Fruit fly (Drosophila melanogaster) whole organism, embryonic: Measurements from ENCODE around the gene CG4230.

ENCODE experiments used
- B-H1 ChIP-seq: fragments of 200-800 bp; sonication (Bioruptor generic); IDR thresholded peaks from 3 replicates; pipeline ENCODE4 v1.3.6; 2022; ENCODE audit warnings: missing biosample characterization, missing genetic modification characterization
- BtbVII ChIP-seq: fragments of 200-800 bp; sonication (Bioruptor generic); optimal IDR thresholded peaks from 3 replicates; lab custom pipeline; 2017; ENCODE audit warnings: missing biosample characterization, mild to moderate bottlenecking, missing genetic modification characterization
- CG10321 ChIP-seq: fragments of 200-800 bp; sonication (Bioruptor generic); IDR thresholded peaks from 2 replicates; pipeline ENCODE4 v1.3.6; 2022; ENCODE audit warnings: missing biosample characterization, missing genetic modification characterization
- CG10543 ChIP-seq: fragments of 200-800 bp; sonication (Bioruptor generic); optimal IDR thresholded peaks from 3 replicates; lab custom pipeline; 2017; ENCODE audit warnings: missing biosample characterization, mild to moderate bottlenecking, missing genetic modification characterization, moderate library complexity
- CG11695 ChIP-seq: fragments of 200-800 bp; sonication (Bioruptor generic); IDR thresholded peaks from 3 replicates; pipeline ENCODE4 v1.3.6; 2022; ENCODE audit warnings: missing biosample characterization, missing genetic modification characterization
- CG11723 ChIP-seq: fragments of 200-800 bp; sonication (Bioruptor generic); optimal IDR thresholded peaks from 2 replicates; lab custom pipeline; 2017; ENCODE audit warnings: missing biosample characterization, mild to moderate bottlenecking, missing genetic modification characterization
- CG1233 ChIP-seq: fragments of 200-800 bp; sonication (Bioruptor generic); optimal IDR thresholded peaks from 4 replicates; lab custom pipeline; 2018; ENCODE audit warnings: missing biosample characterization, mild to moderate bottlenecking, missing genetic modification characterization
- CG12659 ChIP-seq: fragments of 200-800 bp; sonication (Bioruptor generic); optimal IDR thresholded peaks from 3 replicates; lab custom pipeline; 2017; ENCODE audit warnings: mild to moderate bottlenecking, missing biosample characterization, missing genetic modification reagents, missing genetic modification characterization
- CG13287 ChIP-seq: fragments of 200-800 bp; sonication (Bioruptor generic); IDR thresholded peaks from 2 replicates; pipeline ENCODE4 v1.3.6; 2022; ENCODE audit warnings: missing biosample characterization, missing genetic modification characterization; ENCODE audit not compliant: partially characterized antibody
- CG13894 ChIP-seq: fragments of 200-800 bp; sonication (Bioruptor generic); optimal IDR thresholded peaks from 3 replicates; lab custom pipeline; 2018; ENCODE audit warnings: missing biosample characterization, mild to moderate bottlenecking, missing genetic modification characterization, moderate library complexity
- CG1603 ChIP-seq: fragments of 200-800 bp; sonication (Bioruptor generic); optimal IDR thresholded peaks from 2 replicates; lab custom pipeline; 2019; ENCODE audit warnings: missing biosample characterization, mild to moderate bottlenecking, missing genetic modification characterization, moderate library complexity
- CG17361 ChIP-seq: fragments of 200-800 bp; sonication (Bioruptor generic); IDR thresholded peaks from 3 replicates; pipeline ENCODE4 v1.3.6; 2022; ENCODE audit warnings: missing biosample characterization, missing genetic modification characterization
- CG17568 ChIP-seq: fragments of 200-800 bp; sonication (Bioruptor generic); optimal IDR thresholded peaks from 2 replicates; lab custom pipeline; 2018; ENCODE audit warnings: missing biosample characterization, mild to moderate bottlenecking, missing genetic modification characterization, moderate library complexity
- CG17612 ChIP-seq: fragments of 200-800 bp; sonication (Bioruptor generic); IDR thresholded peaks from 2 replicates; pipeline ENCODE4 v1.3.6; 2022; ENCODE audit warnings: missing biosample characterization, missing genetic modification characterization
- CG18619 ChIP-seq: fragments of 200-800 bp; sonication (Bioruptor generic); optimal IDR thresholded peaks from 3 replicates; lab custom pipeline; 2017; ENCODE audit warnings: missing biosample characterization, mild to moderate bottlenecking, missing genetic modification characterization
- CG2120 ChIP-seq: fragments of 200-800 bp; sonication (Bioruptor generic); optimal IDR thresholded peaks from 3 replicates; lab custom pipeline; 2016; ENCODE audit warnings: missing biosample characterization, missing genetic modification characterization
- CG2678 ChIP-seq: fragments of 200-800 bp; sonication (Bioruptor generic); optimal IDR thresholded peaks from 3 replicates; lab custom pipeline; 2019; ENCODE audit warnings: missing biosample characterization, mild to moderate bottlenecking, missing genetic modification characterization, moderate library complexity
- CG2889 ChIP-seq: fragments of 200-800 bp; sonication (Bioruptor generic); IDR thresholded peaks from 3 replicates; pipeline ENCODE4 v1.3.6; 2022; ENCODE audit warnings: missing biosample characterization, missing genetic modification characterization
- CG34224 ChIP-seq: fragments of 200-800 bp; sonication (Bioruptor generic); IDR thresholded peaks from 3 replicates; pipeline ENCODE4 v1.3.6; 2022; ENCODE audit warnings: missing biosample characterization, missing genetic modification characterization; ENCODE audit not compliant: partially characterized antibody
- CG4282 ChIP-seq: fragments of 200-800 bp; sonication (Bioruptor generic); optimal IDR thresholded peaks from 2 replicates; lab custom pipeline; 2016; ENCODE audit warnings: missing biosample characterization, missing genetic modification characterization
- CG4820 ChIP-seq: fragments of 200-800 bp; sonication (Bioruptor generic); optimal IDR thresholded peaks from 3 replicates; lab custom pipeline; 2016; ENCODE audit warnings: missing biosample characterization, missing genetic modification characterization
- CG7372 ChIP-seq: fragments of 200-800 bp; sonication (Bioruptor generic); IDR thresholded peaks from 2 replicates; pipeline ENCODE4 v1.3.6; 2022; ENCODE audit warnings: missing biosample characterization, missing genetic modification characterization
- CG7786 ChIP-seq: fragments of 200-800 bp; sonication (Bioruptor generic); optimal IDR thresholded peaks from 2 replicates; lab custom pipeline; 2016; ENCODE audit warnings: missing biosample characterization, missing genetic modification characterization
- CG8089 ChIP-seq: fragments of 200-800 bp; sonication (Bioruptor generic); optimal IDR thresholded peaks from 3 replicates; lab custom pipeline; 2016; ENCODE audit warnings: missing biosample characterization, missing genetic modification characterization
- CG8290 ChIP-seq, 3 experiments: fragments of 200-800 bp; sonication (Bioruptor generic); optimal IDR thresholded peaks; 2 replicates each; lab custom pipeline; 2016 to 2019; ENCODE audit warnings: missing biosample characterization in 3 of 3, missing genetic modification characterization in 3 of 3, mild to moderate bottlenecking in 2 of 3, moderate library complexity in 1 of 3
- Elba2 ChIP-seq: fragments of 200-800 bp; sonication (Bioruptor generic); optimal IDR thresholded peaks from 3 replicates; lab custom pipeline; 2016; ENCODE audit warnings: missing biosample characterization, missing genetic modification characterization
- Hsf ChIP-seq: fragments of 200-800 bp; sonication (Bioruptor generic); optimal IDR thresholded peaks from 3 replicates; lab custom pipeline; 2016; ENCODE audit warnings: missing biosample characterization, missing genetic modification characterization
- Jarid2 ChIP-seq: fragments of 200-800 bp; sonication (Bioruptor generic); optimal IDR thresholded peaks from 3 replicates; lab custom pipeline; 2017; ENCODE audit warnings: mild to moderate bottlenecking, missing biosample characterization, missing genetic modification reagents, missing genetic modification characterization
- Kr ChIP-seq: fragments of 200-800 bp; sonication (Bioruptor generic); optimal IDR thresholded peaks from 2 replicates; lab custom pipeline; 2017; ENCODE audit warnings: missing biosample characterization, mild to moderate bottlenecking, missing genetic modification characterization
- Med ChIP-seq: fragments of 200-800 bp; sonication (Bioruptor generic); peaks from one replicate; lab custom pipeline; 2016; ENCODE audit warnings: missing biosample characterization, missing genetic modification characterization, mild to moderate bottlenecking, inconsistent platforms, moderate library complexity
- Mrtf ChIP-seq: fragments of 200-800 bp; sonication (Bioruptor generic); IDR thresholded peaks from 3 replicates; pipeline ENCODE4 v1.3.6; 2022; ENCODE audit warnings: missing biosample characterization, missing genetic modification characterization
- Nf-YC ChIP-seq: fragments of 200-800 bp; optimal IDR thresholded peaks from 3 replicates; lab custom pipeline; 2019; ENCODE audit warnings: missing biosample characterization, mild to moderate bottlenecking, missing genetic modification characterization, moderate library complexity
- PHDP ChIP-seq: fragments of 200-800 bp; sonication (Bioruptor generic); optimal IDR thresholded peaks from 3 replicates; lab custom pipeline; 2018; ENCODE audit warnings: missing biosample characterization, mild to moderate bottlenecking, missing genetic modification characterization, moderate library complexity
- Rfx ChIP-seq: fragments of 200-800 bp; sonication (Bioruptor generic); IDR thresholded peaks from 2 replicates; pipeline ENCODE4 v1.3.6; 2022; ENCODE audit warnings: missing biosample characterization, missing genetic modification characterization
- Sin3A ChIP-seq: fragments of >200 bp; optimal IDR thresholded peaks from 2 replicates; lab custom pipeline; 2018
- Xbp1 ChIP-seq: fragments of 200-800 bp; sonication (Bioruptor generic); optimal IDR thresholded peaks from 3 replicates; lab custom pipeline; 2016; ENCODE audit warnings: missing biosample characterization, mild to moderate bottlenecking, missing genetic modification characterization
- ac ChIP-seq: fragments of 200-800 bp; sonication (Bioruptor generic); optimal IDR thresholded peaks from 3 replicates; lab custom pipeline; 2017; ENCODE audit warnings: missing biosample characterization, mild to moderate bottlenecking, missing genetic modification characterization
- chn ChIP-seq: fragments of 200-800 bp; sonication (Bioruptor generic); optimal IDR thresholded peaks from 2 replicates; lab custom pipeline; 2016; ENCODE audit warnings: missing biosample characterization, missing genetic modification characterization
- dysf ChIP-seq: fragments of 200-800 bp; sonication (Bioruptor generic); IDR thresholded peaks from 3 replicates; pipeline ENCODE4 v1.3.6; 2022; ENCODE audit warnings: missing biosample characterization, missing genetic modification characterization
- fru ChIP-seq: fragments of >200 bp; optimal IDR thresholded peaks from 2 replicates; lab custom pipeline; 2017
- gcm2 ChIP-seq: fragments of 200-800 bp; sonication (Bioruptor generic); optimal IDR thresholded peaks from 2 replicates; lab custom pipeline; 2016; ENCODE audit warnings: missing biosample characterization, missing genetic modification characterization
- gt ChIP-seq: fragments of 200-800 bp; sonication (Bioruptor generic); IDR thresholded peaks from 2 replicates; pipeline ENCODE4 v1.3.6; 2022; ENCODE audit warnings: missing biosample characterization, missing genetic modification characterization
- ind ChIP-seq: fragments of 200-800 bp; sonication (Bioruptor generic); optimal IDR thresholded peaks from 3 replicates; lab custom pipeline; 2016; ENCODE audit warnings: missing biosample characterization, missing genetic modification characterization
- jumu ChIP-seq: fragments of 200-800 bp; sonication (Bioruptor generic); optimal IDR thresholded peaks from 3 replicates; lab custom pipeline; 2016; ENCODE audit warnings: missing biosample characterization, missing genetic modification characterization
- nerfin-1 ChIP-seq: fragments of 200-800 bp; sonication (Bioruptor generic); optimal IDR thresholded peaks from 3 replicates; lab custom pipeline; 2019; ENCODE audit warnings: missing biosample characterization, mild to moderate bottlenecking, missing genetic modification characterization, moderate library complexity
- nmo ChIP-seq: fragments of 200-800 bp; sonication (Bioruptor generic); optimal IDR thresholded peaks from 2 replicates; lab custom pipeline; 2018; ENCODE audit warnings: missing biosample characterization, mild to moderate bottlenecking, missing genetic modification characterization, moderate library complexity
- onecut ChIP-seq: fragments of 200-800 bp; sonication (Bioruptor generic); IDR thresholded peaks from 2 replicates; pipeline ENCODE4 v1.3.6; 2022; ENCODE audit warnings: missing biosample characterization, missing genetic modification characterization
- sim ChIP-seq: fragments of 200-800 bp; sonication (Bioruptor generic); IDR thresholded peaks from 2 replicates; pipeline ENCODE4 v1.3.6; 2022; ENCODE audit warnings: missing biosample characterization, missing genetic modification characterization
- so ChIP-seq: fragments of 200-800 bp; sonication (Bioruptor generic); IDR thresholded peaks from 3 replicates; pipeline ENCODE4 v1.3.6; 2022; ENCODE audit warnings: missing biosample characterization, missing genetic modification characterization
- tgo ChIP-seq: fragments of 200-800 bp; sonication (Bioruptor generic); IDR thresholded peaks from 3 replicates; pipeline ENCODE4 v1.3.6; 2022; ENCODE audit warnings: missing biosample characterization, missing genetic modification characterization
- vfl ChIP-seq: fragments of 200-800 bp; sonication (Bioruptor generic); optimal IDR thresholded peaks from 2 replicates; lab custom pipeline; 2016; ENCODE audit warnings: missing biosample characterization, missing genetic modification characterization
- z ChIP-seq: fragments of 200-800 bp; sonication (Bioruptor generic); IDR thresholded peaks from 3 replicates; pipeline ENCODE4 v1.3.6; 2022; ENCODE audit warnings: missing biosample characterization, missing genetic modification characterization

The CG4230 gene

dm6 chr2L:5111261-5111922 lies 15.4 kb downstream of the CG4230 start (continued):
- TF ChIP-seq Elba2 (GFP tag; lab: Kevin White, UChicago) = no peak
- TF ChIP-seq Med = peak; percentile 68
- no peak for TF ChIP-seq CG13287 (GFP tag; lab: Robert Waterston, UW)
- no peak for TF ChIP-seq ac (GFP tag; lab: Kevin White, UChicago)
- no peak for TF ChIP-seq CG1603
- TF ChIP-seq CG13894 (tag; lab: Kevin White, UChicago) = peak; percentile 93
- TF ChIP-seq chn = no peak
- TF ChIP-seq fru = no peak
- TF ChIP-seq sim (GFP tag; lab: Robert Waterston, UW) = no peak
- TF ChIP-seq Nf-YC (tag; lab: Kevin White, UChicago) = no peak
- TF ChIP-seq vfl = no peak
- TF ChIP-seq z (GFP tag; lab: Robert Waterston, UW) = no peak
- TF ChIP-seq tgo (GFP tag; lab: Robert Waterston, UW) = no peak
- no peak for TF ChIP-seq gcm2 (GFP tag; lab: Kevin White, UChicago)
- TF ChIP-seq dysf (GFP tag; lab: Robert Waterston, UW) = no peak
- no peak for TF ChIP-seq so (GFP tag; lab: Robert Waterston, UW)
- no peak for TF ChIP-seq Mrtf (GFP tag; lab: Robert Waterston, UW)
- no peak for TF ChIP-seq CG17568 (GFP tag; lab: Kevin White, UChicago)
- TF ChIP-seq CG10321 (GFP tag; lab: Robert Waterston, UW) = no peak
- no peak for TF ChIP-seq CG10543 (GFP tag; lab: Kevin White, UChicago)
- TF ChIP-seq CG1233 (GFP tag; lab: Kevin White, UChicago) = no peak
- no peak for TF ChIP-seq Kr (GFP tag; lab: Kevin White, UChicago)
- no peak for TF ChIP-seq ind (GFP tag; lab: Kevin White, UChicago)
- no peak for TF ChIP-seq PHDP (tag; lab: Kevin White, UChicago)
- TF ChIP-seq jumu = no peak
- TF ChIP-seq CG4282 (GFP tag; lab: Kevin White, UChicago) = no peak
- no peak for TF ChIP-seq nerfin-1 (tag; lab: Kevin White, UChicago)
- TF ChIP-seq B-H1 = no peak
- no peak for TF ChIP-seq CG7372
- no peak for TF ChIP-seq CG2678 (tag; lab: Kevin White, UChicago)
- TF ChIP-seq CG8089 (GFP tag; lab: Kevin White, UChicago) = no peak
- TF ChIP-seq CG18619 (GFP tag; lab: Kevin White, UChicago) = no peak
- TF ChIP-seq nmo (GFP tag; lab: Kevin White, UChicago) = no peak
- 0 out of 3 replicates have a peak, but pooled peaks have one; percentile 18 for TF ChIP-seq CG17361 (GFP tag; lab: Robert Waterston, UW)
- TF ChIP-seq CG12659 = no peak
- no peak for TF ChIP-seq Hsf
- TF ChIP-seq gt (GFP tag; lab: Robert Waterston, UW) = no peak
- no peak for TF ChIP-seq CG2120
- no peak for TF ChIP-seq CG7786 (GFP tag; lab: Kevin White, UChicago)
- peak; percentile 53; the same call in 1 of the 2 replicates for TF ChIP-seq onecut (GFP tag; lab: Robert Waterston, UW)
- TF ChIP-seq CG8290 (GFP tag; optimal IDR thresholded peaks at IDR 0.05; lab: Kevin White, UChicago) = no peak
- peak in 1 of 2 experiments; percentile 16 for TF ChIP-seq CG8290 (tag; optimal IDR thresholded peaks at IDR 0.05; lab: Kevin White, UChicago)
- TF ChIP-seq Rfx (GFP tag; lab: Robert Waterston, UW) = 0 out of 2 replicates have a peak, but pooled peaks have one; percentile 21
- no peak for TF ChIP-seq Sin3A (lab: Kevin White, UChicago)
- no peak for TF ChIP-seq CG11723 (GFP tag; lab: Kevin White, UChicago)
- no peak for TF ChIP-seq Xbp1
- no peak for TF ChIP-seq Jarid2 (GFP tag; lab: Kevin White, UChicago)
- TF ChIP-seq BtbVII (GFP tag; lab: Kevin White, UChicago) = no peak
- TF ChIP-seq CG34224 (GFP tag; lab: Robert Waterston, UW) = no peak
- no peak for TF ChIP-seq CG4820 (GFP tag; lab: Kevin White, UChicago)
- no peak for TF ChIP-seq CG2889 (GFP tag; lab: Robert Waterston, UW)
- no peak for TF ChIP-seq CG17612
- TF ChIP-seq CG11695 = no peak
